Worm (Caenorhabditis elegans) whole organism, late embryonic: ENCODE results near the gene T28D9.16.

Experiments used
- C08G9.2 ChIP-seq: sonication (generic microtip); optimal IDR thresholded peaks from 2 replicates; lab custom pipeline; 2016; ENCODE audit warnings: mild to moderate bottlenecking, missing genetic modification characterization, moderate library complexity, missing compliant biosample characterization
- F13H6.1 ChIP-seq: sonication (generic microtip); optimal IDR thresholded peaks from 2 replicates; lab custom pipeline; 2016; ENCODE audit warnings: missing genetic modification characterization, missing compliant biosample characterization
- K09A11.1 ChIP-seq: sonication (generic microtip); optimal IDR thresholded peaks from 2 replicates; lab custom pipeline; 2017; ENCODE audit warnings: antibody characterized with exemption, mild to moderate bottlenecking, missing genetic modification characterization, missing compliant biosample characterization; ENCODE audit not compliant: insufficient read depth
- T23F11.4 ChIP-seq: fragments of 200-800 bp; sonication (Bioruptor generic); optimal IDR thresholded peaks from 2 replicates; lab custom pipeline; 2018; ENCODE audit warnings: mild to moderate bottlenecking, missing genetic modification characterization, missing compliant biosample characterization
- ceh-14 ChIP-seq: sonication (generic microtip); optimal IDR thresholded peaks from 2 replicates; lab custom pipeline; 2016; ENCODE audit warnings: missing genotype, missing genetic modification characterization, missing compliant biosample characterization
- ceh-18 ChIP-seq: sonication (generic microtip); optimal IDR thresholded peaks from 2 replicates; lab custom pipeline; 2016; ENCODE audit warnings: missing genetic modification characterization, missing compliant biosample characterization
- ceh-19 ChIP-seq: fragments of 200-800 bp; sonication (Bioruptor generic); optimal IDR thresholded peaks from 2 replicates; lab custom pipeline; 2018; ENCODE audit warnings: mild to moderate bottlenecking, missing genetic modification characterization, missing compliant biosample characterization
- ceh-30 ChIP-seq: fragments of 150-350 bp; optimal IDR thresholded peaks from 2 replicates; lab custom pipeline; 2014; ENCODE audit warnings: missing biosample characterization, missing genetic modification characterization
- ceh-34 ChIP-seq: sonication (generic microtip); optimal IDR thresholded peaks from 2 replicates; lab custom pipeline; 2016; ENCODE audit warnings: mild to moderate bottlenecking, missing genetic modification characterization, missing compliant biosample characterization
- ceh-45 ChIP-seq: fragments of 200-800 bp; sonication (Bioruptor generic); IDR thresholded peaks from 2 replicates; pipeline ENCODE4 v1.3.6; 2022; ENCODE audit warnings: missing genetic modification reagents, missing genetic modification characterization, missing compliant biosample characterization
- ceh-6 ChIP-seq: fragments of 200-800 bp; sonication (Bioruptor generic); optimal IDR thresholded peaks from 2 replicates; lab custom pipeline; 2018; ENCODE audit warnings: mild to moderate bottlenecking, missing genetic modification characterization, missing compliant biosample characterization
- ceh-9 ChIP-seq: sonication (generic microtip); optimal IDR thresholded peaks from 2 replicates; lab custom pipeline; 2016; ENCODE audit warnings: mild to moderate bottlenecking, missing genetic modification characterization, inconsistent platforms, missing compliant biosample characterization
- elt-2 ChIP-seq: sonication (generic microtip); optimal IDR thresholded peaks from 2 replicates; lab custom pipeline; 2016; ENCODE audit warnings: missing genetic modification reagents, missing genetic modification characterization, missing compliant biosample characterization
- elt-4 ChIP-seq: sonication (generic microtip); optimal IDR thresholded peaks from 2 replicates; lab custom pipeline; 2016; ENCODE audit warnings: missing genetic modification characterization, missing compliant biosample characterization
- ets-4 ChIP-seq: sonication (generic microtip); optimal IDR thresholded peaks from 2 replicates; lab custom pipeline; 2016; ENCODE audit warnings: missing genetic modification characterization, missing compliant biosample characterization
- eyg-1 ChIP-seq: sonication (generic microtip); optimal IDR thresholded peaks from 2 replicates; lab custom pipeline; 2016; ENCODE audit warnings: missing genotype, missing genetic modification characterization, missing compliant biosample characterization
- fax-1 ChIP-seq: sonication (generic microtip); optimal IDR thresholded peaks from 2 replicates; lab custom pipeline; 2016; ENCODE audit warnings: missing genotype, missing genetic modification characterization, missing compliant biosample characterization
- fkh-10 ChIP-seq: fragments of 150-350 bp; optimal IDR thresholded peaks from 2 replicates; lab custom pipeline; 2014; ENCODE audit warnings: missing biosample characterization, missing genetic modification reagents, missing genetic modification characterization
- hlh-15 ChIP-seq: sonication (generic microtip); optimal IDR thresholded peaks from 2 replicates; lab custom pipeline; 2016; ENCODE audit warnings: missing genetic modification characterization, missing compliant biosample characterization
- hlh-30 ChIP-seq: sonication (generic microtip); optimal IDR thresholded peaks from 2 replicates; lab custom pipeline; 2017; ENCODE audit warnings: antibody characterized with exemption, missing genetic modification characterization, missing compliant biosample characterization; ENCODE audit not compliant: insufficient read depth
- hlh-6 ChIP-seq: sonication (generic microtip); optimal IDR thresholded peaks from 2 replicates; lab custom pipeline; 2016; ENCODE audit warnings: missing genotype, missing genetic modification characterization, missing compliant biosample characterization
- lim-6 ChIP-seq: sonication (generic microtip); optimal IDR thresholded peaks from 2 replicates; lab custom pipeline; 2016; ENCODE audit warnings: missing genetic modification characterization, missing compliant biosample characterization
- lin-11 ChIP-seq: fragments of 200-800 bp; sonication (Bioruptor generic); optimal IDR thresholded peaks from 2 replicates; lab custom pipeline; 2018; ENCODE audit warnings: mild to moderate bottlenecking, missing genetic modification characterization, missing compliant biosample characterization
- madf-2 ChIP-seq: sonication (generic microtip); optimal IDR thresholded peaks from 2 replicates; lab custom pipeline; 2017; ENCODE audit warnings: missing genetic modification characterization, missing compliant biosample characterization
- nfya-1 ChIP-seq: sonication (generic microtip); optimal IDR thresholded peaks from 2 replicates; lab custom pipeline; 2017; ENCODE audit warnings: missing genetic modification characterization, mild to moderate bottlenecking, missing compliant biosample characterization, antibody characterized with exemption, moderate library complexity
- nhr-11 ChIP-seq: fragments of 150-350 bp; optimal IDR thresholded peaks from 2 replicates; lab custom pipeline; 2014; ENCODE audit warnings: missing biosample characterization, missing genetic modification characterization
- pag-3 ChIP-seq: sonication (generic microtip); optimal IDR thresholded peaks from 2 replicates; lab custom pipeline; 2016; ENCODE audit warnings: missing compliant biosample characterization, missing genetic modification characterization, borderline replicate concordance
- pat-9 ChIP-seq: fragments of 200-800 bp; sonication (Bioruptor generic); optimal IDR thresholded peaks from 2 replicates; lab custom pipeline; 2018; ENCODE audit warnings: mild to moderate bottlenecking, missing genetic modification characterization, moderate library complexity, missing compliant biosample characterization
- pha-4 ChIP-seq: fragments of 150-350 bp; optimal IDR thresholded peaks from 2 replicates; lab custom pipeline; 2018; ENCODE audit warnings: missing biosample characterization, missing genetic modification reagents, missing genetic modification characterization
- pros-1 ChIP-seq: fragments of 150-350 bp; optimal IDR thresholded peaks from 2 replicates; lab custom pipeline; 2014; ENCODE audit warnings: missing biosample characterization, missing genetic modification reagents, missing genetic modification characterization
- rnt-1 ChIP-seq: sonication (generic microtip); optimal IDR thresholded peaks from 2 replicates; lab custom pipeline; 2016; ENCODE audit warnings: missing genetic modification characterization, missing compliant biosample characterization
- syd-9 ChIP-seq: sonication (generic microtip); optimal IDR thresholded peaks from 2 replicates; lab custom pipeline; 2016; ENCODE audit warnings: mild to moderate bottlenecking, missing genetic modification characterization, moderate library complexity, missing compliant biosample characterization
- tbx-2 ChIP-seq: sonication (generic microtip); optimal IDR thresholded peaks from 2 replicates; lab custom pipeline; 2016; ENCODE audit warnings: missing genetic modification characterization, missing compliant biosample characterization
- tbx-7 ChIP-seq: sonication (generic microtip); optimal IDR thresholded peaks from 2 replicates; lab custom pipeline; 2016; ENCODE audit warnings: missing genotype, missing genetic modification characterization, missing compliant biosample characterization
- unc-42 ChIP-seq: sonication (generic microtip); optimal IDR thresholded peaks from 2 replicates; lab custom pipeline; 2016; ENCODE audit warnings: missing genotype, missing genetic modification characterization, missing compliant biosample characterization
- unc-55 ChIP-seq: sonication (generic microtip); optimal IDR thresholded peaks from 2 replicates; lab custom pipeline; 2017; ENCODE audit warnings: missing biosample characterization, missing genetic modification reagents, missing genetic modification characterization
- unc-86 ChIP-seq: sonication (generic microtip); optimal IDR thresholded peaks from 2 replicates; lab custom pipeline; 2016; ENCODE audit warnings: missing genetic modification characterization, missing compliant biosample characterization
- ztf-16 ChIP-seq: sonication (generic microtip); optimal IDR thresholded peaks from 2 replicates; lab custom pipeline; 2017; ENCODE audit warnings: missing genetic modification characterization, missing compliant biosample characterization

Gene T28D9.16

DNA sequence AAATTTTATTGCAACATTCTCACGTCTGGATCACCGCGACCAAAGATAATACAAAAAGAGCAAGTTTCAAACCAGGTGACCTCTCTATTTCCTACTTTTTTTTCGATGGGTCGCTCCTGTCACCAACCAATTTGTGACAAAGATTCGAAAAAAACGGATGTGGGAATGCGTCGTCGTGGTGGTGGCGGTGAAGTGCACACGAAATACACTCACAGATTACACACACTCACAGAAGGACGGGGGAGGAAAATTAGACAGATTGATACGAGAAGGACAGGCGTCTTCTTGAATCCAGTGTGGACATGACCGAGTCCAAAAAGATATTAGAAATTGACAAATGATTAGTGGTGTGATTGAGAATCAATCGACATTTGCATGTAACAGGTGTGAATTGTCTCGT, 7.3 kb downstream of the T28D9.16 start:
- no peak for TF ChIP-seq fkh-10 (GFP tag; lab: Kevin White, UChicago)
- TF ChIP-seq unc-55 (GFP tag; lab: Kevin White, UChicago) = peak; percentile 50

DNA sequence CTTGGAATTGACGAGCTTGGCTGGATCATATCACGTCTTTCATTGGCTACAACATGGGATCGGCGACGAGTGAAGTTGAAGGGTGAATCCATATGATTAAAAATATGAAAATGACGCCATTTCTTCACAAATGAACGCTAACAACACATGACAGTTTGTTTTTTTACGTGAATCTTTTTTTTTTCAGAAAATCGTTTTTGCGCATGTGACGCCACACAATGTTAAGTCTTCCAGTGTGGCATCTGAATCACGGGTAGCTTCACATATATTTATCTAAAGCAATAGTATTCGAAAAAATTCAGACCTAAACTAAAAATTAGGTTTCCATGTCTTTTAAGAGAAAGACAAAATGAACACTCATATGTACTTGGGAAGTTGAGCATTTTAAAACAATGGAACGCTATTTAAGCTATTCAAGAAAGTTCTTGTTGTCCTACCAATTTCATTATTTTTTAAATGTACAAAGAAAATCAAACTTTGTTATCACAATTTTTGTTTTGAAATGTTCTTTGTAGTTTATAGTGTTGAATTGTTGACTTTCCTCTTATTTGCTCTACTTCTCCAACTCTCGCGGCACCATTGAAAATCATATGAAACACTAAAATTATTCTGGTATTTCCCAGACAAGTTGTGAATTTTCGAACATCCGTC, 9.5 kb downstream of the T28D9.16 start, which contains the start of the genes lido-16 and plpp-1.2:
lido-16 (minus strand) TSS at position 101 of the 651 bp plus-strand sequence.
plpp-1.2 (plus strand) TSS at position 601 of the 651 bp plus-strand sequence.
- no peak for TF ChIP-seq ceh-34 (tag; lab: Kevin White, UChicago)
- no peak for TF ChIP-seq syd-9 (tag; lab: Kevin White, UChicago)
- no peak for TF ChIP-seq nfya-1
- TF ChIP-seq F13H6.1 = no peak
- no peak for TF ChIP-seq ceh-6
- TF ChIP-seq ceh-45 = no peak
- no peak for TF ChIP-seq C08G9.2 (tag; lab: Kevin White, UChicago)
- no peak for TF ChIP-seq ceh-18 (tag; lab: Kevin White, UChicago)

DNA sequence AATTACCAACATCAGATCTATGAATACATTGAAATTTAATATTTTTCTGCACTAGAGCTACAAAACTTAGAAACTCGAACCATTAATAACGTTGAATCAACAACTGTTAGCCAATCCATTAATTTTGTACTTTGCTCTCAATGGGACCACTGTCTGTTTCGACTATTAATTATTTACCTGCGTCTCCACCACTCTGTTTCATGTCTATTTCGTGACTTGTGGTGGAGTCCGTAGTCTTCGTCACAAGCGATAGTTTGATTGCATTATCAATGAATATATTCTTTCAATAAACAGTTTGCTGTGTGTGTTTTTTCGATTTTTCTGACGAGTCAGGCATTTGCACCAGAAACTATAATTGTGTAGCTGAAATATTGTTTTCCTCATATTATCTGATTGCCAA, 10.9 kb downstream of the T28D9.16 start:
- TF ChIP-seq pat-9 (tag; lab: Kevin White, UChicago) = no peak
- TF ChIP-seq unc-55 (GFP tag; lab: Kevin White, UChicago) = peak; percentile 31
- TF ChIP-seq rnt-1 (tag; lab: Kevin White, UChicago) = peak; percentile 16

ce11 chrII:6489711-6490184, 14.3 kb downstream of the T28D9.16 start, which contains the start of the genes snr-3 and rsp-5:
Gene snr-3 (minus strand): TSS chrII:6489761.
Gene rsp-5 (plus strand): TSS chrII:6490165.
- TF ChIP-seq unc-42 (no peak), tbx-2 (tag; lab: Kevin White, UChicago) (peak; percentile 8), nfya-1 (peak; percentile 79)
- TF ChIP-seq, all 69 proteins: peak for 2

- TF ChIP-seq pha-4 (tag; lab: Kevin White, UChicago) = no peak
- TF ChIP-seq tbx-7 (tag; lab: Kevin White, UChicago) = no peak
- no peak for TF ChIP-seq ceh-34 (tag; lab: Kevin White, UChicago)
- no peak for TF ChIP-seq lin-11 (tag; lab: Kevin White, UChicago)
- no peak for TF ChIP-seq ceh-14 (tag; lab: Kevin White, UChicago)
- no peak for TF ChIP-seq eyg-1
Observed at ce11 chrII:6491187-6491586, 15.7 kb downstream of the T28D9.16 start.

DNA sequence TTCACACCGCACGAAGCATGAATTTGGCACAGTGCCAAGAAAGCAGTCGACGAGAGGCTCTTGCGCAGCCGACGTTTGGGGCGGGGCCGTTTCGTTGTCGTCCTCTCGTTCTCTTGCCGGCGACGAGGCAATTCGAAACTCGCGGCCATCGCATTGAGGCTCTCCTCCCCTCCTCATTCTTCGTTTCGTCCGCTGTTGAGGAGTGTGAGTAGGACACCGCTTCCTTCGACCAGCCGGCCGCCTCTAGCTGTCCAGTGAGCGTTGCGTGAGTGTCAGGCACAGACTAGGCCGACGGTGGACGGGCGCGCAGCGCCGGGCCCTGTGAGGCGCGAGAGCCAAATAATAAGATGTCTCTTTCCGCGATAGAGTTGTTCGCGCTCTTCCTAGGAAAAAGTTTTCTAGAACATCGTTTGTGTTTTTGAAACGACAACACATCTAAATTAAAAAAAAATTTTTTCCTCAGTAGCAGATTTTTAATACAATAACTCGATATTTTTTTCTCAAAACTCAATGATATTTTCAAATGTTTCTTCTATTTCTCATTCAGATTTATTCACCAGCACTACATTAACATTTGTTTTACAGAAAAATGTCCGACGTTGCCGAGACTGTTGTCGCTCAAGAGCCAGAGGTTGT, 16.4 kb downstream of the T28D9.16 start, which contains the start of the genes T28D9.11 and T28D9.1:
T28D9.11 (minus strand) TSS at position 177 of the 636 bp plus-strand sequence.
T28D9.1 (plus strand) TSS at position 586 of the 636 bp plus-strand sequence.
- TF ChIP-seq pat-9 (tag; lab: Kevin White, UChicago) (peak; percentile 48), ceh-19 (GFP tag; lab: Kevin White, UChicago) (peak; percentile 71), hlh-6 (peak; percentile 16), hlh-15 (tag; lab: Kevin White, UChicago) (no peak), madf-2 (no peak), pag-3 (no peak), lin-11 (tag; lab: Kevin White, UChicago) (no peak), ztf-16 (tag; lab: Kevin White, UChicago) (no peak), ceh-34 (tag; lab: Kevin White, UChicago) (peak; percentile 82), ceh-14 (tag; lab: Kevin White, UChicago) (peak; percentile 75), hlh-30 (tag; lab: Kevin White, UChicago) (no peak), rnt-1 (tag; lab: Kevin White, UChicago) (no peak), ceh-9 (tag; lab: Kevin White, UChicago) (no peak), fax-1 (peak; percentile 32), pha-4 (tag; lab: Kevin White, UChicago) (no peak), elt-2 (tag; lab: Kevin White, UChicago) (no peak), unc-86 (tag; lab: Kevin White, UChicago) (no peak), ceh-18 (tag; lab: Kevin White, UChicago) (peak; percentile 27), ceh-30 (tag; lab: Kevin White, UChicago) (no peak), unc-42 (peak; percentile 46), unc-55 (GFP tag; lab: Kevin White, UChicago) (peak; percentile 59), K09A11.1 (tag; lab: Kevin White, UChicago) (no peak), T23F11.4 (GFP tag; lab: Kevin White, UChicago) (peak; percentile 38), elt-4 (tag; lab: Kevin White, UChicago) (no peak), lim-6 (tag; lab: Kevin White, UChicago) (no peak), ets-4 (tag; lab: Kevin White, UChicago) (peak; percentile 27), nhr-11 (tag; lab: Kevin White, UChicago) (no peak), pros-1 (peak; percentile 49)
